Fruit fly (Drosophila melanogaster): ENCODE measurements around the gene CG4770.

CG4770 gene

DNA sequence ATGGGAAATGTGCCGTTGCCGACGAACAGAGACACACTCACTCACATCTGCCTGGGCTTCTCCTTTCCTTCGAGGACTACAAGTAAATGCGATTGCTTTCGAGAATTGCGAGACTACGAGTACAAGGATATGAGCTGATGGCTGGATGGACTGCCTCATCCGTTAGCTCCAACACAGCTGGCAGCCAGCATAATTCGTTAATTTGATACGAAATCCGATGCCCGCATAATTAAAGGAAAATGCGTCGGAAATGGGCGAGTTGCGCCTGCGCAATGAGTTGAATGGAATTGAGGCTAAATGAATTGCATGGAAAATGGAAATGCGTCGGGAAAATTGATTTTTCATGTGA lies 17.4 kb downstream of the CG4770 start:
- TF ChIP-seq CG1621 (tag; optimal IDR thresholded peaks at IDR 0.05), result no peak
- TF ChIP-seq CG11902 (GFP tag; optimal IDR thresholded peaks at IDR 0.05), result no peak
- TF ChIP-seq CG8319 (GFP tag; optimal IDR thresholded peaks at IDR 0.05), result no peak
- no peak for TF ChIP-seq CG6276 (GFP tag; optimal IDR thresholded peaks at IDR 0.05)
- TF ChIP-seq Sox102F (GFP tag; optimal IDR thresholded peaks at IDR 0.05), result no peak
- TF ChIP-seq dac (GFP tag; optimal IDR thresholded peaks at IDR 0.05), result no peak
- TF ChIP-seq ss (GFP tag; optimal IDR thresholded peaks at IDR 0.05), result no peak
- TF ChIP-seq Sox15 (GFP tag; optimal IDR thresholded peaks at IDR 0.05), result no peak

dm6 chr3R:19938941-19939587 lies 20.8 kb downstream of the CG4770 start:
- TF ChIP-seq net (GFP tag; optimal IDR thresholded peaks at IDR 0.05) (no peak), Lpt (GFP tag; optimal IDR thresholded peaks at IDR 0.05) (no peak), esn (GFP tag; optimal IDR thresholded peaks at IDR 0.05) (no peak), Hr4 (GFP tag; optimal IDR thresholded peaks at IDR 0.05) (no peak), CG9139 (GFP tag; optimal IDR thresholded peaks at IDR 0.05) (no peak), svp (GFP tag) (no peak), CG10669 (GFP tag; optimal IDR thresholded peaks at IDR 0.05) (no peak), CG10631 (GFP tag; optimal IDR thresholded peaks at IDR 0.05) (no peak), CG8319 (GFP tag; optimal IDR thresholded peaks at IDR 0.05) (no peak), Hr38 (GFP tag; optimal IDR thresholded peaks at IDR 0.05) (no peak), Eip93F (GFP tag; optimal IDR thresholded peaks at IDR 0.05) (no peak)

DNA sequence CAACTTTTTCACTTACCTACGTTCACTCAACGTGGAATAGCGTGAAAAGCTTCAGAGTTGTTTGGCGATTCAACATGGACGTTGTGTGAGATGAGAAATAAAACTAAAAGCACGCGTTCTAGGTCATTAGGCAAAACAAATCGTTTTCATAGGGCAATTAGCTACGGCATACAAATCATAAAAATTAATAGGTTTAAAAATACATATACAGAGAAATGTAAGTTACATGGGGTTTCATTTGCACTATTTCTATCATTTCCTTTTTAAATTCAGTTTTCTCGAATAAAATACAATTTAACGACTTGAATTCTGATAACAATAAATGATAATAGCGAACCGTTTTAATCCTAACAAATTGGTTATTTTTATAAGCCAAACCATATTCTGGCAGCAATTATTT lies 24.0 kb downstream of the CG4770 start, which contains the start of gene CG46042:
CG46042 (minus strand) TSS at position 101 of the 400 bp plus-strand sequence.
- TF ChIP-seq CG10669 (GFP tag; optimal IDR thresholded peaks at IDR 0.05) (no peak), CG4318 (GFP tag; optimal IDR thresholded peaks at IDR 0.05) (no peak), CG6792 (GFP tag; optimal IDR thresholded peaks at IDR 0.05) (no peak), Eip75B (GFP tag; optimal IDR thresholded peaks at IDR 0.05) (no peak), Sox102F (GFP tag; optimal IDR thresholded peaks at IDR 0.05) (no peak), Ets96B (tag; optimal IDR thresholded peaks at IDR 0.05) (no peak), vri (GFP tag; optimal IDR thresholded peaks at IDR 0.05) (no peak)

DNA sequence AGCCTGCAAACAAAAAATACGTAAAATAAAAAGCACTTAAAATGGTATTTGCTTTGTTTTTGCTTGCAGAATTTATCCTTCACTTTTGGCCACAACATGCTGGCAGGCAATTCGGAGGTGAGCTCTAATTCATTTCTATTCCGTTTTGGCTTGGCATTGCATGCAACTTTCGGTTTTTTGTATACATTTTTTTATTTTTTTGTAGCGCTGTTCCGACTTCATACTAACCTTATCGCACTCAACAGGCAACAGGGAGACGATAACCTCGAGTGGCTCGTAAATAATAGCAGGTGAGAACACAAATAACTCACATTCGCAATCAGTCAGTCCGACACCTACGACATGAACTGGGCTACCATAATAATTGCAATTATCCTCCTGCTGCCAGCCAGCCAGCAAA lies 29.8 kb downstream of the CG4770 start, which contains the start of gene CG4783:
CG4783 (plus strand) TSS at position 301 of the 400 bp plus-strand sequence.
- peak; percentile 28 for TF ChIP-seq vri (GFP tag; optimal IDR thresholded peaks at IDR 0.05)
- no peak for TF ChIP-seq CG1621 (tag; optimal IDR thresholded peaks at IDR 0.05)

DNA sequence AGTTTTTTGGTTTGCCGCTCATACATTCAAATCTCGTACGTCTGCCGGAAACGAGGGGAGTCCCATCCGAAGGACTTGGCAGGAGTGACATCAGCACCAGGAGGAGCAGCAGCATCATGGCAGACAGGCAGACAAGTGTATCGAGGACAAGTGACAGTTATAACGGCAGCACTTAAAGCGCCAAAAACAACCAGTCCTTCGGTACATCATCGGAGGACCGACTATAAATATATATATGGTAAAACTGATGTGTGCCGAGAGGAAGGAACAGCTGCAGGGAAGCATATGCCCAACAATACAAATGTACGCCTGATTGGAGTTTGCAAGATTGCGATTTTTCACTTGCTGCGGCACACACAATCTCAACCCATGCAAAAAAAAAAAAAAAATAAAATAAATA lies 50.4 kb downstream of the CG4770 start:
- TF ChIP-seq CG6163 (GFP tag; IDR thresholded peaks at IDR 0.05), result no peak
- TF ChIP-seq CG15336 (GFP tag; IDR thresholded peaks at IDR 0.05), result no peak
- no peak for TF ChIP-seq Met (GFP tag; optimal IDR thresholded peaks at IDR 0.05)
- TF ChIP-seq eg (GFP tag; IDR thresholded peaks at IDR 0.05), result no peak
